Worm (Caenorhabditis elegans) whole organism, early embryonic: ENCODE data around the gene E02C12.11.

Source experiments
- F13C5.2 ChIP-seq: sonication (generic microtip); optimal IDR thresholded peaks from 2 replicates; lab custom pipeline; 2017; ENCODE audit warnings: mild to moderate bottlenecking, missing genetic modification characterization, inconsistent platforms, missing compliant biosample characterization
- aly-1 ChIP-seq: sonication (generic microtip); optimal IDR thresholded peaks from 2 replicates; lab custom pipeline; 2016; ENCODE audit warnings: missing genetic modification characterization, missing compliant biosample characterization
- ama-1 ChIP-seq: fragments of 150-350 bp; optimal IDR thresholded peaks from 2 replicates; lab custom pipeline; 2014
- ets-7 ChIP-seq: sonication (generic microtip); optimal IDR thresholded peaks from 2 replicates; lab custom pipeline; 2016; ENCODE audit warnings: missing genotype, missing genetic modification characterization, missing compliant biosample characterization
- flt-1 ChIP-seq: fragments of 200-800 bp; sonication (Bioruptor generic); IDR thresholded peaks from 2 replicates; pipeline ENCODE4 v1.3.6; 2022; ENCODE audit warnings: missing genetic modification characterization, missing compliant biosample characterization
- scrt-1 ChIP-seq: fragments of 200-800 bp; sonication (Bioruptor generic); IDR thresholded peaks from 2 replicates; pipeline ENCODE4 v1.3.6; 2022; ENCODE audit warnings: missing genetic modification characterization, missing compliant biosample characterization
- tbx-11 ChIP-seq: fragments of 200-800 bp; sonication (Bioruptor generic); IDR thresholded peaks from 2 replicates; pipeline ENCODE4 v1.3.6; 2022; ENCODE audit warnings: missing genetic modification characterization, missing compliant biosample characterization

DNA sequence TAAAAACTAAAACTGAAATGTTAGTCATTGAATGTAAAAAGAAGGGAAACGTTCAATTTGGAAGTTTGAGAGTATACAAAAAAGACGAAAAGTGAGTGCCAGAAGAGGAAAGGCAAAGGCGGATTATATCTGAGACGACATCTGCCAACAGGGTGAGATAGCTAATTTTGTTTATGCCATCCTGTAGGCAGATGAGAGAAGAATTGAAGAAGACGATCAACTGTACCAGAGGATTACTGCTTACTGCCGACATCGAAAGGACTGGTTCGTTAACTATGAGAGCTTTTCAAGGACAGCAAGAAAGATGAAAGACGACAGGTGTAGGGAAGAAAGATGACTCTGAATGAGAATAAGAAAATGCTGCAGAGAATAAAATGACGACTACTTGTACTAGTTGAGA lies 43.8 kb upstream of the E02C12.11 start:
- TF ChIP-seq ama-1 (lab: Kevin White, UChicago) (no peak), ets-7 (tag; lab: Kevin White, UChicago) (no peak), tbx-11 (GFP tag; lab: Robert Waterston, UW) (no peak), aly-1 (tag; lab: Kevin White, UChicago) (no peak), F13C5.2 (tag; lab: Kevin White, UChicago) (no peak), flt-1 (no peak), scrt-1 (no peak)
